Worm (Caenorhabditis elegans) whole organism, dauer: Measurements from ENCODE around the gene col-85.

ENCODE experiments used
- unc-62 ChIP-seq: sonication (generic microtip); optimal IDR thresholded peaks from 2 replicates; lab custom pipeline; 2017; ENCODE audit warnings: missing biosample characterization, missing genetic modification reagents, missing genetic modification characterization

Gene col-85

DNA sequence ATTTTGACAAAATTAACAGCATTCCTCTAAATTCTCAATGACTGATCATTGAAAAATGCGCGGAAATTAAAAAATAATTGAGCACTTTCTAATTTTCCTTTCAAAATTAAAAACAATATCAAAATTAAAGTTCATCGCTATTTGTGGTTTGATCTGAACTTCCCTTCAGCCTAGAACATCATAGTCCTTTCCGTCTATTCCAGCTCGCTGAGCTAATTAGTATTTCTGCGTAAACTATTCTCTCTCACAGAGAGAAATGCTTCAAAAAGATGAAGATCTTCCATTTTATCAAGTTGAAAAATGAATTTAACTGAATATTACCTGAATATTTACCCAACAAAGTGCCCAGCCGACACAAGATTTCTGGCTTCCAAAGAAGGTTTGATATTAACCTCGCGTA, 12.1 kb upstream of the col-85 start, which contains the start of gene srh-68:
Gene srh-68 (plus strand): TSS at position 301 of the 400 bp plus-strand sequence.
- TF ChIP-seq unc-62 = no peak

DNA sequence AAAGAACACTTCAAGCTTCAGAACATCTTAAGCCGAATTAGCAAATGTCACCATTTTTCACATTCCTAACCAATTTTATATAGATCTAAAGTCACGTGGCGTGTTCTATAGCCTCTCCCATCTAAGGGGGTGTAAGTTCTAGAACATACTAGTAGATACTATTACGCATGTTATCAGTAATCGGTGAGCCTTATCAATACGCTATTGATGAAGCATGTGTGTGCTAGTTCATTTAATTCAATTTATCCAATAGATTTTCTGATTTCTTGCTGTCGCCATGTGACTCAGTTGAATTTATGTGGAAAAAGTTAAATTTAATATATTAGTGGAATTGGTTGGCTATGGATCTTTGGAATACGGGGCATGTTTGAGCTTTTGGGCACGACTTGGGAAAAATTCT, 11.6 kb upstream of the col-85 start:
- no peak for TF ChIP-seq unc-62

DNA sequence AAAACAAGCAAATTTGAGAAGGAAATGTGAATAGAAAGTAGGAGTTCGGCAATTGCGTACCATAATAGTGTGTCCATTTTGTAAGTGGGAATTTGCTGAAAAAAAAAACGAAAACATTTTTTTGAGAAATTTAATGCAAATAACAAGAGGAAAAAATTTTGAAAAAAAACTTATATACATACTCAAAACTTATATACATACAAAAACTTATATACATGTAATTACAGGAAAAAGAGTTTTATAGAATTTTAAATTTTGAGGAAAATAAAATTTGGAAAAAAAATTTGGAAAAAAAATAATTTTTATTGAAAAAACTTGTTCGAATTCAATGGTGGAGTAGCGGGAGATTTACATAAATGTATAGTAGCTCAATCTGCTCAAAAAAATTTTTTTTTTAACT, 7.9 kb upstream of the col-85 start, which contains the start of gene ador-1:
Gene ador-1 (minus strand): TSS at position 101 of the 400 bp plus-strand sequence.
- no peak for TF ChIP-seq unc-62

DNA sequence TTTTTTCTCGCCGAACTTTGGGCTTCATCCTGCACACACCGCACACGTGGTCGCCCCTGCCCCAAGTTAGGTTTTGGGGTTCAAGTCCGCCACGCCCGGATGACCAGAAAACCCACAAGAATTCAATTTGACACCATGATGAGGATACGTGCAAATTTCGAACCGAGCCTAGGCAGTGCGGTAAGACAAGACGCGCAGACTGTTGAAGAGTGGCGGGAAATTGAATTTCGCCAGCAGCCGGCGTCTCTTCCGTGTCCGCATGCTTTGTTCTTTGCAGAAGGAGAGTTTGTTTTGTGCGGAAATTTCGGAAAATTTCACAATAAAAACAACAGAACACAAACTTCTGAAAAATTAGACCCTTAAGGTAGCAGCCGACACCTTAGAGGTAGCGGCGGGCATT, 5.1 kb upstream of the col-85 start:
- TF ChIP-seq unc-62 = no peak

DNA sequence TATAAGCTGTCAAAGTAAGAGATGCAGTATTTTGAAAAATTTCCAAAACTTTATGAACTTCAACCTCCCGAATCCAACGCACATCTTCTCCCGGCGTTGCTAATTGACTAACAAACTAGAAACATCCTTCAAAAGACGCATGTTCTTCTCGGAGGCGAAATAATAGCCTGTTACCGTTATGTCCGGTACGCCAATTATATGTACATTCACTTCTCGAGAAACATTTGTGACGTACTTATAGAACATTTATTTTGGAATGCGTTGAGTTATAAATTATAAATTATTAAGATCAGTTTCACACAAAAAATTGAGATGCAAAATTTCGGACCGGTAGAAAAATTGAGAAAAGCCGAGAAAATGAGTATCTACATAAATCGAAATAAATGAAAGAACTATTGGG, 2.1 kb upstream of the col-85 start, which contains the start of gene T21B4.3:
Gene T21B4.3 (minus strand): TSS at position 101 of the 400 bp plus-strand sequence.
- no peak for TF ChIP-seq unc-62

DNA sequence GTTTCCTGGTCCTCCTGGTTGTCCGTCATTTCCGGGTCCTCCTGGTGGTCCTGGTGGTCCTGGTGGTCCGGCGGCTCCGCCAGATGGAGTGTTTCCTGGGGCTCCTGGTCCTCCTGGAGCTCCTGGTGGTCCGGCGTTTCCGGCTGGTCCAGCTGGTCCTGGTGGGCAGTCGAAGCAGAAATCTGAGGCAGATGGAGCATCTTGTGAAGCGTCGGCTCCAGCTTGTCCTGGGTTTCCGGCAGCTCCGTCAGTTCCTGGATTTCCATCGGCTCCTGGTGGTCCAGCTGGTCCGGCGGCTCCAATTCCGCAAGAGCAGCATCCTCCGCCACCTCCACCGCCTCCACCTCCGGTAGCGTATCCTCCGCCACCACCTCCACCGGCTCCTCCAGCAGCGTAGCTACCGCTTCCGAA, 823 bp downstream of the col-85 start:
- no peak for TF ChIP-seq unc-62

DNA sequence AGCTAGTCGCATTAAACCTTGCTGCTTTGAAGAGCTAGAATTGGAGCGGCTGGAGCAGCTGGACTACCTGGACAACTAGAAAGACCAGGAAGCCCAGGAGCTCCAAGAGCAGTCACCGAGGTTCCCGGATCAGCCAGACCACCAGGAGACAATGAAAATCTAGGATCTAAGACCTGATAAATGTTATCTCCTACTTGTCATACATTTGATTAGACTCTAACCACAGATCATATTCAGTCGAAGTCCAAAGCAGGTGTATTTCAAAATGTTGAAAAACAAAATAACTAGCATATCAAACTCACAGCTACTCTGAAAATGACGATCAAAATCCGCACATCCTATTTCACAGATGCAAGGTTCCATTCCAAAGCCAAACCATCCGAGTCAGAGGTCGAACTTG, 3.0 kb downstream of the col-85 start, which contains the start of gene srz-6:
Gene srz-6 (plus strand): TSS at position 301 of the 400 bp plus-strand sequence.
- TF ChIP-seq unc-62 = no peak

DNA sequence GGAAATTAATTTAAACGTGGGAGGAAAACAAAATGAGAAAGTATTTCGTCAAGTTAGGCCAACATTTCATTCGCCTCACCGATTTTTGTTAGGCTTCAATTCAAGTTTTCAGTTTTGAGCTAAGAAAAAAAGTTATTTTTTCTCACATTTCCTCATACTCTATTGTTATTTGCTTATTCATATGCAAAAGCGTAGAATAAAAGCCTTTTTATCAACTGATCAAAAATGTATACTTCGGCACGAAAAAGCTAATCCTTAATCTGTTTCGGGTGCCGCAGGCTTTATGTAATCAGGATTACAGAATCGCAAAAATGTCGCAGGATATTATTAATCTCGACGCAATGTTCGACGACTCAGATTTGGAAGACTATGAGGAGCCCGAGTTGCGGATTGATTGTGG, 5.0 kb downstream of the col-85 start, which contains the start of gene T21B4.15:
Gene T21B4.15 (plus strand): TSS at position 301 of the 400 bp plus-strand sequence.
- no peak for TF ChIP-seq unc-62

DNA sequence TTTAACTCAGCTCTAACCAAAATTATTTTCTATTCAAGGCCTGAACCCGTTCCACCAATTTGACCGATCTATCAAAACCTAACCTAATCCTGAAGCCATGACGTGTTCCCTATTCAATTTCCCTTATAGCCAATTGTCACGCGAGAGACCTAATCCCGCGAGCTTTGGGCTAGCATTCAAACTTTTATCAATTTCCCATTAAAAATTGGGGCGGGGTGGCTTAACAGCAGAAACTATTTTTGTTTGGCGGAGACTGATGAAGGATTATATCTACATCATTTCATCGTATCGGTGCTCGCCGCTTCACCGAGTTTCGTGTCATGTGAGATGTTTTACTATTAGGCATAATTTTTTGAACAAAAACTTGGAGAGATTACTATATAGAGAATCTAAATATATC, 6.1 kb downstream of the col-85 start:
- no peak for TF ChIP-seq unc-62

DNA sequence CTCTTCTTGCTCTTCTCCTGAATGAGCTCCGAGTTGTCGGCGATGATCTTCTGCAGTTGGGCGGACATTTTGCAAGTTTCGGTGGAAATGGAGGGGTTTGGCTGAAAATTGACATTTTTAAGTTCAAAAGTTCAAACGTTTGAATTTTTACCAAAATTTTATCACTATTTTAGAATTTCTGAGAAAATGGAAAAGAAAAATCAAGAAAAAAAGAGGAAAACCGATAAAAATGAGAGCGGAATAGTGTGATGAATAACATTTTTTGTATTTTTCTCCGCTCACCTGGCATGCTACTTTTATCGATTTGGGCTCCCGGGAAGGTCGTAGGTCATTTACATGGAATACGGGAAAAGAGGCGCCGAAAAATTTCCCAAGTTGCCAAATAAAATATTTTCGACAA, 9.8 kb downstream of the col-85 start, which contains the start of gene F15A4.10:
Gene F15A4.10 (minus strand): TSS at position 101 of the 400 bp plus-strand sequence.
- no peak for TF ChIP-seq unc-62

DNA sequence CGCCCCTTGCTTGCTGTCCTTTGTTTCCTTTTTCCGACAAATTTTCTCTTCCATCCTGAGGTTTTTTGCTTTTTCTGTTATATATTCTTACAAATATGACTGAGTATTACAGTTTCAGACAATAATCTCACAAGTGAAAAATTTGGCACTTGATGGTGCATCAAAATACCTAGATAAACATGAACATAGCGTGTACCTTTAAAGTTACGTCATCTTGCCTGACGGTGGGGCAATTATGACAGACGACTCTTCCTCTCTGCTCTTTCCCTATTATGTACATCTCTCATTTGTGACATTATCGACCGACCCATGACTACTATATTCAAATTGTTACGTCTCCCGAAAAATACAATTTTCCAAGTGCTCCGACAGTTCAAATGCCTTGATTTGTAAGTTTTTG, 12.3 kb downstream of the col-85 start, which contains the start of gene fbxb-102:
Gene fbxb-102 (plus strand): TSS at position 301 of the 400 bp plus-strand sequence.
- TF ChIP-seq unc-62 = no peak

DNA sequence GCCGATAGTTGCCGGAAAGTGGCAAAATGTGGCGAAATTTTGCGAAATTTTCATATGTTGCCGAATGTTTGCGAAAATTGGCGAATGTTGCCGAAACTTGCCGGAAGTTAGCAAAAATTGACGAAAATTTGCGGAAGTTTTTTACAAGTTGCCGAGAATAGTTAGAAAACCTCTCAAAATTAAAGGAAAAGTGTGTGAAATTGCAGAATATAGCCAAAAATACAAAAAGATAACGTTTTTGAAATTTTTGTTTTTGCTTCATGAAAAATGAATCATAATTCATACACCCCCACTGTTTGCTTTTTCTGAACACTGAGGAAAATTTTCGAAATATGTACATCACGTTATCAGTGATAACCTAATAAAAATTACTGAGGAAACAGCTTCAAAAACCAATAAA, 13.2 kb downstream of the col-85 start:
- TF ChIP-seq unc-62 = no peak

DNA sequence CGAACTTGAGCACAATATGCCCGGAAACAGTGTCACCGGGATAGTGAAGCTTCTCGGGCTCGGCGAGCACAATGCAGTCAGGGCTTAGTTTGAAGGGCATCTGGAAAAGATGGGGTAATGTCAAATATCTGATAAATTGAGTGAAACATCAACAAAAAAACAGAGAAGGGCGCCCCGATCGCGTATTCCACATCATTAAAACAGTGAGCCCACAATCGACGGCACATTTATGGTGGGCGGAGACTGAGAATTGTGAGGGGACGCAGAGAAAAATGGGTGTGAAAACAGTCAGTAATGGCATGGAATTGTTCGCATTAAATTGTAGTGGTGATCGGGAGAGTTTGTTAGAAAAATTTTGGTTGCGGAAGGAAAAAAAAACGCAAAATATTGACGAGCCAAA, 14.1 kb downstream of the col-85 start, which contains the start of gene arrd-9:
Gene arrd-9 (minus strand): TSS at position 101 of the 400 bp plus-strand sequence.
- no peak for TF ChIP-seq unc-62

DNA sequence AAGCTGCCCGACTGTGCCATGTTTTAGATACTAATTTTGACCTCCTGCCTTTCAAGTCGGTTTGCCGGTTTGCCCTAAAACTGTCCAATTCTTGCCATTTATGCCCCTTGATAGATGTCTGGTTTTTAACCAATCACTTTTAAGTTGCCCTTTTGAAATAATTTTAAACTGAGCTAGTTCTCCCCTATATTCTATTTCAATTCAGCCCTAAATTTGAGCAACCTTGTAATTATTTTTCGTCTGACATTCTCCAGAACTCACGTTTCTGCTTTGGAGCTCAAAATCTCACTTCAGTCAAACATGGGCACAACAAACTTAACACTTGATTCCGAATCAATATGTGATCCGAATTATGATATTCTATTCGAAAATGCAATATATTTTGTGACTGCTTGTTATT, 21.5 kb downstream of the col-85 start, which contains the start of gene srg-17:
Gene srg-17 (plus strand): TSS at position 301 of the 400 bp plus-strand sequence.
- no peak for TF ChIP-seq unc-62

DNA sequence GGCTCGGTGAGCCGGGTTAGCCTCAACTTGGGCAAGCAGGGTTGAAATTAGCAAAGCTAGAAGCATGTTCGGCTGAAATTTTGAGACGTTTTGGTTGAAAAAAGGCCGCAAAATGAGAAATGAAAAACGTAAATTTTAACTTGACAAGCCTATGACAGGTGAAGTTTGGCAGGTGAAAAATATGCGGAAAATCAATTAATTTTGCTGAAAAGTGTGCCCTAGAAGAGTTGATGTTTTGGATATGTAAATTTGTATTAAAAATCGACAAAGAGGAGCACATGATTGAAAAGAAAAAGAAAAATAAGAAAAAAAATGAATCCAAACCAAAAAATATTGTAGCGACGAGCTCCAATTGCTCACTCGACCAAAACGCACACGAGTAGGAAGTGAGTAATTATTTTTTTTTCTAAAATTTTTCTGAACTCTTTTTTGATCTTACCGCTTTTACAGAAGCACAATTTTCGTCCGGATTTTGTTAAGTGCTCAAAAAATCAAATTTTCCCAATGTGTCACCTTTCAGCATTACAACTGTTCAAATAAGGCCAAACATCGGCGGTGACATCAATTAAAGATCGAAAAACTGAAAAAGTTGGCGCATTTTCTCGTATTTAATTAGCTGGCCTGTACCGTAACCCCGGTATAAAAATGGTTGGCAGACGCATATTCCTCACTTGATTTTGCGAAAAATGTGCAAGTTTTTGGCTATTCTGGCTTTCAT, 23.6 kb downstream of the col-85 start, which contains the start of the genes F15A4.5 and phat-8:
Gene F15A4.5 (minus strand): TSS at position 101 of the 718 bp plus-strand sequence.
Gene phat-8 (plus strand): TSS at position 668 of the 718 bp plus-strand sequence.
- TF ChIP-seq unc-62 = no peak

DNA sequence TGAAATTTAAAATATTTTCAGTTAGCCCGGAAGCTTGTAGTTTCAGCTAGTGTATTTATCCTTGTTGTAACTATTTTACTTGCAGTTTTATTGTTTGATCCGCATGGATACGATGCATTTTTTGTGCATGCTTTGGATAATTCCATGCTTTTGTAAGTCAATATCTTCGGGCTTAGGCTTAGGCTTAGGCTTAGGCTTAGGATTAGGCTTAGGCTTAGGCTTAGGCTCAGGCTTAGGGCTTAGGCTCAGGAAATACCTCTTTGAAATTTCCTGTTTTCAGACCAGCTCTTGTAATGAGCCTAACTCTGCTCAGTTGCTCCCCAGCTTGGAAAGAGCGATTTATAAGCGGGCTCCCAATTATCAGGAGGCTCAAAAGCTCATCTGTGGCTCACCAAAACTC, 27.8 kb downstream of the col-85 start, which contains the start of gene srg-16:
Gene srg-16 (plus strand): TSS at position 87 of the 400 bp plus-strand sequence.
- no peak for TF ChIP-seq unc-62

DNA sequence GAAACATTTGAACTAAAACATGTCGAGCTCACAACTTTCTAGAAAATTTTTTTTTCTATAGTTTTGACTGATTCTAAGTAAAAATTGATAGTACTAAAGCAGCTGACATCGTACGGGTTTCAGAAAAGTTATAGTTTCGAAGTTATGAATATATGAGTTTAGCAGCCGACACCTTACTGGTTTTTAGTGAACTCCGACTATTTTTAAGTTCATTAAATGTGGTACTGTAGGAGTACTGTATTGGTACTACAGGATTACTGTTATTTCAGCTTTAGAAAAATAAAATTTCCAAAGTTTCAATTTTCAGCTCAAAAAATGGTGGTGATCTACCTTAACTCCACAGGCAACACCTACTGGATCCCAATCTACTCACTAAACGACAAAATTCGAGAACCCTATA, 29.3 kb downstream of the col-85 start, which contains the start of gene sre-37:
Gene sre-37 (plus strand): TSS at position 301 of the 400 bp plus-strand sequence.
- TF ChIP-seq unc-62 = no peak

DNA sequence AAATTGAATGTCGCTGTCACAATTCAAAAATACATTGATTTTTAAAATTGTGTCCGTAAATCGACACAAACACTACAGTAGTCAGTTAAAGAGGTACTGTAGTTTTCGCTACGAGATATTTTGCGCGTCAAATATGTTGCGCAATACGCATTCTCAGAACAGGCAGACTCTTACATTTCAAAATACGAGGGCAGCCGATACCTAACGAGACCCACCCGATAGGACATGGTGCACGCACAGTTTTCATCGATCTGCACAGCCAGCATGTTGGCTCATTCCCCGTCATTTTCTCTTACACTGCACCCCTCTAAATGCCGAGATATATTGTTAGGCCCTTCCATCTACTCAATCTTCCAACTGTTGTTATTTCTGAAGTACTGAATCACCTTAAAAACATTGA, 32.7 kb downstream of the col-85 start, which contains the start of gene F15A4.2:
Gene F15A4.2 (plus strand): TSS at position 301 of the 400 bp plus-strand sequence.
- TF ChIP-seq unc-62 = no peak
